Fruit fly (Drosophila melanogaster) whole organism, wandering third instar larva: ENCODE data around the gene Cyp28a5.

ENCODE experiments used
- dmrt93B ChIP-seq: fragments of 200-800 bp; sonication (Bioruptor generic); optimal IDR thresholded peaks from 2 replicates; lab custom pipeline; 2018; ENCODE audit warnings: missing biosample characterization, mild to moderate bottlenecking, missing genetic modification characterization
- woc ChIP-seq: sonication (Bioruptor generic); optimal IDR thresholded peaks from 2 replicates; lab custom pipeline; 2016; ENCODE audit warnings: missing biosample characterization, mild to moderate bottlenecking, missing genetic modification characterization

DNA sequence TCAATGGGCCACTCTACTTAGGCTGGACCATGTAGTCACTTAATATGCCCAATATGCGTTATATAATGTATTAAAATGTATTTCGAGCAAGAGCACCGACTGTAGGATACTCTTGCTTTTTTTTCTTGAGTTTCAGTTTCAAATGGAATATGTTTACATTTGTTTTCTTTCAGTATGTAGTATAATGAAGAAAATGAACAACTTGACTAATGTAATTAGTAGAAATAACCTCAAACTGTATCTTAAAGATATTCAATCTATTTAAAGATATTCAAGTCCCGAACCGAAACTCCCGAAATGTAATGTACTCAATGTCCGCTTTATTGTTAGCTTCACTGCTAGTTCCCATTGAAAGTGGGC lies 47.6 kb downstream of the Cyp28a5 start:
- TF ChIP-seq dmrt93B (GFP tag; lab: Kevin White, UChicago), result no peak
- TF ChIP-seq woc (GFP tag; lab: Kevin White, UChicago), result no peak
